Worm (Caenorhabditis elegans) whole organism, L4/young adult: ENCODE results near the gene Y49F6C.6.

ENCODE experiments used
- W03F9.2 ChIP-seq: fragments of 150-350 bp; optimal IDR thresholded peaks from 2 replicates; lab custom pipeline; 2014; ENCODE audit warnings: missing biosample characterization, missing genetic modification characterization
- dao-5 ChIP-seq: sonication (generic microtip); optimal IDR thresholded peaks from 2 replicates; lab custom pipeline; 2016; ENCODE audit warnings: missing genotype, missing genetic modification characterization, moderate library complexity, missing compliant biosample characterization
- him-1 ChIP-seq: sonication (generic microtip); optimal IDR thresholded peaks from 2 replicates; lab custom pipeline; 2016; ENCODE audit warnings: missing genotype, missing genetic modification reagents, missing genetic modification characterization, missing compliant biosample characterization

ce11 chrII:3343714-3344113, 23.3 kb downstream of the Y49F6C.6 start, which contains the start of gene F14D2.15:
- no peak for TF ChIP-seq him-1 (tag; lab: Kevin White, UChicago)
- TF ChIP-seq dao-5 (tag; lab: Kevin White, UChicago): no peak
- TF ChIP-seq W03F9.2 (tag; lab: Kevin White, UChicago): no peak
